Worm (Caenorhabditis elegans): Measurements from ENCODE around the gene F10B5.3.

Gene F10B5.3

DNA sequence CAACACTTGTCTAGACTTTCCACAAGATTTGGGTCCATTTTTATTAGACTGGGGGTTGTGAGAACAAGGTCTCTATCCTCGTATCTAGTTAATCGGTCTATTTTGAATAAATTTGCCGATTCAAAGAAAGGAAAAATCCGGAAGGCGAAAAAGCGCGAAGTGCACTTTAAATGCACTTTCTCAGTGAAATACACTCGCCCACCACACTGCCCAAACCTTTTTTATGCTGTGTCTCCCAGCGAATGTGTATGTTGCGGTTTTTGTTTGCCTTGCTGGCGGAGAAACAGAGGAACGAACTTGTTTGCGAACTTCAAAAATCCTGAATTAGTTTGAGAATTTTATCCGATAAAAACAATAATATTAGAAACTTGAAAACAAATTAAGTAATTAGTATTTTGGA, 19.0 kb downstream of the F10B5.3 start:
- TF ChIP-seq ref-1 (GFP tag; conservative IDR thresholded peaks at IDR 0.05) (no peak), ztf-29 (GFP tag; IDR thresholded peaks at IDR 0.05) (no peak), flt-1 (GFP tag; IDR thresholded peaks at IDR 0.05) (no peak), ztf-23 (GFP tag; IDR thresholded peaks at IDR 0.05) (no peak), cog-1 (tag; optimal IDR thresholded peaks at IDR 0.05) (no peak), med-1 (GFP tag; optimal IDR thresholded peaks at IDR 0.05; ENCODE audit: insufficient read depth) (no peak), klf-2 (GFP tag; conservative IDR thresholded peaks at IDR 0.05) (no peak), T22C8.4 (GFP tag; IDR thresholded peaks at IDR 0.05) (no peak), tab-1 (GFP tag; IDR thresholded peaks at IDR 0.05) (no peak)

DNA sequence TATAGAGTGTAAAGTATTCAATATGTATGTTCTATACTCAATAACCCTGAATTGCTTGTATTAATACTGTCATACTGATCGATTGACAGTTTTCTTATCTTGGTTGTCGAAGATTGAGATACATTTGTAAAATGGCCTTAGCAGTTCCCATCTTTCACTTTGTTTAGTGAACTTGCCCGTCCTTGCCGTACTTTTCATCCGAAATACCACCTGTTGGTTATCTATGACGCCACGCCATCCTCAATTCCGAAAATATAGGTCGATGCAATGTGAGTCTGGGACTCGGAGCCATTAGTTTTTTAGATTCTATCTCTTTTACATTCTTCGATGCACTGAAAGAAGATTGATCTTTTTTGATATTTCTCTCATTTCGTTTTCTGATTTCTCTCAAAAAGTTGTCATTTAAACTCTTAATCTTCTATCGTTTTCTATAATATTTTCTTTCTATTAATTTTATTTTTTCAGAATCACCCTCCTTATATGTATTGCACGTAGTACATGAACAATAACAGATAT, 20.3 kb downstream of the F10B5.3 start, which contains the start of gene ulp-4:
Gene ulp-4, plus strand, starts transcription at position 466 of the 516 bp plus-strand sequence.
- TF ChIP-seq flt-1 (GFP tag; IDR thresholded peaks at IDR 0.05): no peak

DNA sequence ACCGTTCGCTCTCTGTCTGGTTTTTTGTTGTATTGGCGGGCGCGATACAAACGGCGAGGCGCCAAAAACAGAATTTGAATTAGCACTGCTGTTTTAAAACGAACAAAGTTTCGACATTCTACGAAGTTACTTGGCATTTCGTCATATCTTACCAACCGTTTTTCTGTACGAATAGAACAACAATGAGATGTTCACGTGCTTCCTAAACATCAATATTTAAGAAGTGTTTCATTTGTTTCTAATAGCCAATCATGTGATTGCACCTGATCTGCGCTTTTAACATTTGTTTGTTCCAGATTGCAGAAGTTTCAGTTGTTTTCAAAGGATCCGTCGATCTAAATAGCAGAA, 20.8 kb downstream of the F10B5.3 start:
- TF ChIP-seq T22C8.4 (GFP tag; IDR thresholded peaks at IDR 0.05) (no peak), flt-1 (GFP tag; IDR thresholded peaks at IDR 0.05) (no peak), cog-1 (tag; optimal IDR thresholded peaks at IDR 0.05) (no peak), tab-1 (GFP tag; IDR thresholded peaks at IDR 0.05) (no peak), ref-1 (GFP tag; conservative IDR thresholded peaks at IDR 0.05) (no peak), ztf-29 (GFP tag; IDR thresholded peaks at IDR 0.05) (no peak), ztf-23 (GFP tag; IDR thresholded peaks at IDR 0.05) (no peak), klf-2 (GFP tag; conservative IDR thresholded peaks at IDR 0.05) (no peak), med-1 (GFP tag; optimal IDR thresholded peaks at IDR 0.05; ENCODE audit: insufficient read depth) (no peak)

DNA sequence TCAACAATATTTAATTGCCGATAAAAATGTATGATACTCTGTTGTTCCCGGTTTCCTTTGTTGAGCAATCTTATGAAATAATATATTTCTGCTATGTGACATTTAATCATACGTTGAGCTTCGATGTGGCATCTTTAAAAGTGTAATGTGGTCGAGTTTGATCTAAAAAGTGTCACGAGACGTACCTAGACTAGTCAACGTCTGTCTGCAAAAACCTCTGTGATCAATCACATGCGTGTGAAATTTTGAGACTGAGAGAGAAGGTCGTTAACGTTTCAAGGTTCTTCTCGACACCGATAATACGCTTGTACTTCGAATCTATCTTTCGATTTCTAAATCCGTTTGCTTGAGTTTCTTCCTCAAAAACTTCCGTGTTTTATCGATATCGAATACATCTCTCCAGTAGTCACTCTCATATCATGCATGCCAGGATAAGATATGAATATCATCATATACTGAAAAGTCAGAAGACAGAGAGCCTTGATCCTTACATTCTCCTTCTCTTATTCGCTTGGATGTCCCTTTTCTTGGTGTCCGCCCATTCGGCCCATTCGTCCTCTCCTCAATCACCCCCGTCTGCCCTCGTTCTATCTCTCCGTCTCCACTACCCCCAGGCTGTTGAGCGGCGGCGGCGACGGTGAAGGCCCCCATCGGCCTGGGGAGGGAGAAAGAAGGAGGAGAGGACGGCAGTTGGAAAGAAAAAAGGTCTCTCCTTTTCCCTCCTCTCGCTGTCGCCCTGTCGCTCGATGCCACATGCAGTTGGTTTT, 21.4 kb downstream of the F10B5.3 start:
- TF ChIP-seq klf-2 (GFP tag; conservative IDR thresholded peaks at IDR 0.05): no peak
- no peak for TF ChIP-seq ref-1 (GFP tag; conservative IDR thresholded peaks at IDR 0.05)
- TF ChIP-seq cog-1 (tag; optimal IDR thresholded peaks at IDR 0.05): no peak
- 0 out of 2 replicates have a peak, but pooled peaks have one; percentile 49 for TF ChIP-seq tab-1 (GFP tag; IDR thresholded peaks at IDR 0.05)
- TF ChIP-seq ztf-29 (GFP tag; IDR thresholded peaks at IDR 0.05): no peak
- TF ChIP-seq flt-1 (GFP tag; IDR thresholded peaks at IDR 0.05): 0 out of 2 replicates have a peak, but pooled peaks have one; percentile 33
- no peak for TF ChIP-seq T22C8.4 (GFP tag; IDR thresholded peaks at IDR 0.05)
- peak; percentile 72 for TF ChIP-seq ztf-23 (GFP tag; IDR thresholded peaks at IDR 0.05)
- TF ChIP-seq med-1 (GFP tag; optimal IDR thresholded peaks at IDR 0.05; ENCODE audit: insufficient read depth): no peak

DNA sequence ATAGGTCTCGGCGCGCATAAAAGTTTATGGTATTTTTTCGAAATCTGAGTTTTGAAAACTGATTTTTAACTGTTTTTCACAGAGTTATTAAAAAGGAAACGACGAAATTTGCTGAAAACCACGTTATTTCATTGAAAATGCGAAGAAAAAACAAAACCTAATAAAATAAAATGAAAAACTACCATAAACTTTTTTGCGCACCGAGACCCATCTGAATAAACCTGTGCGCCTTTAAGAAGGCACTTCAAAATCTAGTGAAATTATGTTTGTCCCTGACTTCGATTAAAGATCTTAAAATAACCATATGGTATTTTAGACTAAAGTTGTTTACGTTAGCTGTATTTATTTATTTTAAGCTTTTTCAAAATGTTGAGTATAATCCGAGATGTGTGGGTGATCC, 22.0 kb downstream of the F10B5.3 start:
- TF ChIP-seq flt-1 (GFP tag; IDR thresholded peaks at IDR 0.05): no peak
- no peak for TF ChIP-seq ref-1 (GFP tag; conservative IDR thresholded peaks at IDR 0.05)
- TF ChIP-seq cog-1 (tag; optimal IDR thresholded peaks at IDR 0.05): no peak
- TF ChIP-seq med-1 (GFP tag; optimal IDR thresholded peaks at IDR 0.05; ENCODE audit: insufficient read depth): no peak
- TF ChIP-seq ztf-29 (GFP tag; IDR thresholded peaks at IDR 0.05): no peak

DNA sequence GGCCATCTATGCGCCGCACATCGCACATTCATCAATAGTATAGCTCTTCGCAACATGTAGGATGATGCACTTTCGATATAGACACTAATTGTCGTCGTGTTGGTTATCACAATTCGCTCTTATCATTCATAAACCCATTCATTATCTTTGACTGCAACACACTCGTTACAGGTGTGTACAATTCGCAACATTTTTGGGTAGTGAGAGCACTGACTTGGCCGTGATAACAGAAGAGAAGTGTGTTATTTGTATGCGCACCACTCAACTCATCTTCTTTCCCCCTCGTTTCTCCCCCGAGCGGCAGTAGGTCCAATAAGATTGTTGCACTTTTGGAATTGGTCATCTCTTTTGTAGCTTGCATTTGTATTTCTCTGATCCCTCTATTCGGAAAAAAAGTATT, 22.5 kb downstream of the F10B5.3 start:
- TF ChIP-seq cog-1 (tag; optimal IDR thresholded peaks at IDR 0.05) (no peak), tab-1 (GFP tag; IDR thresholded peaks at IDR 0.05) (no peak), ztf-29 (GFP tag; IDR thresholded peaks at IDR 0.05) (no peak), klf-2 (GFP tag; conservative IDR thresholded peaks at IDR 0.05) (no peak), ztf-23 (GFP tag; IDR thresholded peaks at IDR 0.05) (no peak), med-1 (GFP tag; optimal IDR thresholded peaks at IDR 0.05; ENCODE audit: insufficient read depth) (no peak), ref-1 (GFP tag; conservative IDR thresholded peaks at IDR 0.05) (no peak), flt-1 (GFP tag; IDR thresholded peaks at IDR 0.05) (no peak), T22C8.4 (GFP tag; IDR thresholded peaks at IDR 0.05) (no peak)

DNA sequence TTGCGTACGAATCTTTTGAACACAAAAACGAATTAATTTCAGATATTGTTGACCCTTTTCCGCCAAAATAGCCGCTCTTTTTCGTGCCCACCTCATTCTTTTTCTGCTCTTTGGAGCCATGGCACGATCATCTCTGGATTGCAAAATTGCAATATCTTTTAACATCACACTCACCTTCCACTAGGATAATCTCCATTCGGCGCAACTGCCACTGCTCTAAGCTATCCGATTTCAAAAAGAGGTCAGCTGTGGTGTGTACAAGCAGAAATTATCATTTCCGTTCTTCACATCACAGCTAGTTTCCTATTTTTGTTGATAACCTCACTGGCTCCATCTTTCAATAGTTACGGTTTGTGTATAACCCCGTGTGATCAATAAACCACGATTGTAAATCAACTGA, 23.2 kb downstream of the F10B5.3 start:
- TF ChIP-seq T22C8.4 (GFP tag; IDR thresholded peaks at IDR 0.05) (no peak), cog-1 (tag; optimal IDR thresholded peaks at IDR 0.05) (no peak), tab-1 (GFP tag; IDR thresholded peaks at IDR 0.05) (no peak), med-1 (GFP tag; optimal IDR thresholded peaks at IDR 0.05; ENCODE audit: insufficient read depth) (no peak), ztf-29 (GFP tag; IDR thresholded peaks at IDR 0.05) (no peak), ref-1 (GFP tag; conservative IDR thresholded peaks at IDR 0.05) (no peak), klf-2 (GFP tag; conservative IDR thresholded peaks at IDR 0.05) (no peak), flt-1 (GFP tag; IDR thresholded peaks at IDR 0.05) (no peak), ztf-23 (GFP tag; IDR thresholded peaks at IDR 0.05) (no peak)

DNA sequence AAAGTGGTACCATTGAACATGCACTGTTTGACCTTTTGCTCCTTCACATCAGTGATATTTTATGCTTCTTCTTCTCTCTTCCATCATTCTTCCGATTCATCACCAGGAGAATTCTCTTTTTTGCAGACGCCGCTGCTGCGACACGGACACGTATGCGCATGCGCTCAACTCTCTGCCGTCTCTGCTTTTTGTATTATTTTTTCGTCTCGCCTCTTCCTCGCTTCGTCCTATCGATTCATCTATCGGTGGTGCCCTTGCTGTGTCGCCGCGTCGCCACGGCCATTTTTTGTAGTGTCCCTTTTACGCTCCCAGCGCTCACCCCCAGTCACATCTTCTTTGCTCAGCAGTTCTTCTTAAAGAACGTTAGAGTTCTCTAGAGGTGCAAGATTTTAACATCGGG, 23.7 kb downstream of the F10B5.3 start:
- TF ChIP-seq cog-1 (tag; optimal IDR thresholded peaks at IDR 0.05) (no peak), ztf-29 (GFP tag; IDR thresholded peaks at IDR 0.05) (no peak), flt-1 (GFP tag; IDR thresholded peaks at IDR 0.05) (no peak), med-1 (GFP tag; optimal IDR thresholded peaks at IDR 0.05; ENCODE audit: insufficient read depth) (no peak), tab-1 (GFP tag; IDR thresholded peaks at IDR 0.05) (0 out of 2 replicates have a peak, but pooled peaks have one; percentile 14), T22C8.4 (GFP tag; IDR thresholded peaks at IDR 0.05) (peak; percentile 52), klf-2 (GFP tag; conservative IDR thresholded peaks at IDR 0.05) (peak; percentile 19; the same call in 1 of the 2 replicates)

DNA sequence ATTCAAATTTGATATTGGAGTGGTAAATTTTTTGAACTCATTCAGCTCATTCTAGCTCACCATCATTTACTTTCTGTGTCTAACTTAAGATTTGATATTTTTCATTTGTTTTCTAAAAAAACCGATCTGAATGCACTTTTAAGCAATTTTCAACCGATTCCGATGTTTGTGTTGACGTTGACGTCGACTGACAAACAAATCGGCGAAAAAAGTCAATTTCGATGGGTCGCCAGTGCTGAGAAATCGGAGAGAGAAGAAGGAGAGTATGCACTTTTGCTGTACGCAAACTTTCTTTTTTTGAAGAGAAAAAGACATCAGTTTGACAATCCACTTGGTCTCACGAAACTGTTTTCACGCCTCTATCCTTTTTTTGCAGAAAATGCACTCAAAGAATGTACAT, 24.4 kb downstream of the F10B5.3 start:
- no peak for TF ChIP-seq tab-1 (GFP tag; IDR thresholded peaks at IDR 0.05)
- no peak for TF ChIP-seq cog-1 (tag; optimal IDR thresholded peaks at IDR 0.05)
- no peak for TF ChIP-seq T22C8.4 (GFP tag; IDR thresholded peaks at IDR 0.05)
- no peak for TF ChIP-seq ztf-23 (GFP tag; IDR thresholded peaks at IDR 0.05)
- TF ChIP-seq med-1 (GFP tag; optimal IDR thresholded peaks at IDR 0.05; ENCODE audit: insufficient read depth): no peak
- TF ChIP-seq klf-2 (GFP tag; conservative IDR thresholded peaks at IDR 0.05): no peak
- no peak for TF ChIP-seq ztf-29 (GFP tag; IDR thresholded peaks at IDR 0.05)
- TF ChIP-seq ref-1 (GFP tag; conservative IDR thresholded peaks at IDR 0.05): no peak
- TF ChIP-seq flt-1 (GFP tag; IDR thresholded peaks at IDR 0.05): no peak

DNA sequence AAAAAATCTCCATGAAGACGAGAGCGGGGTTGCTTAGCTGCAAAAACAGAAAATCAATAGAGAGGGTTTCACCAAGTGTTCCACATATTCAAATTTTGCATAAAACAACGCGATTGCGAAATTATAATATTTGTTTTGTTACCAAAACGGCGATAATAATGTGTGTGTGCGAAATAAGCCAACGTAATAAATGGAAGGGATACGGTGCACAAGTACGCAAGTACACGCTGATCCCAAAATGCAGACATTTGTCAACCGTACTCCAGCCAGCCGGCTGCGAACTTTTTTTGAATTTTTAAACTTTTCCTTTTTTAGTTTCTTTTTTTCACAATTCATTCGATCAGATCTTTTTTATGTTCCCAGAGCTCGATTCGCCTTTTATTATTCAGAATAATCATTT, 25.0 kb downstream of the F10B5.3 start, which contains the start of gene ire-1:
Gene ire-1, minus strand, starts transcription at position 44 of the 400 bp plus-strand sequence.
- no peak for TF ChIP-seq ztf-29 (GFP tag; IDR thresholded peaks at IDR 0.05)
- no peak for TF ChIP-seq tab-1 (GFP tag; IDR thresholded peaks at IDR 0.05)
- no peak for TF ChIP-seq med-1 (GFP tag; optimal IDR thresholded peaks at IDR 0.05; ENCODE audit: insufficient read depth)
- TF ChIP-seq T22C8.4 (GFP tag; IDR thresholded peaks at IDR 0.05): no peak
- no peak for TF ChIP-seq flt-1 (GFP tag; IDR thresholded peaks at IDR 0.05)
- no peak for TF ChIP-seq ref-1 (GFP tag; conservative IDR thresholded peaks at IDR 0.05)
- TF ChIP-seq ztf-23 (GFP tag; IDR thresholded peaks at IDR 0.05): no peak
- TF ChIP-seq cog-1 (tag; optimal IDR thresholded peaks at IDR 0.05): no peak
- no peak for TF ChIP-seq klf-2 (GFP tag; conservative IDR thresholded peaks at IDR 0.05)

All from whole organism, midembryonic.